Fruit fly (Drosophila melanogaster) whole organism, embryonic: ENCODE measurements around the gene goe.
A peak's percentile ranks its signal among the peaks of the same experiment; 100 is the strongest.

Experiments
- ATbp ChIP-seq: fragments of 200-800 bp; sonication (Bioruptor generic); optimal IDR thresholded peaks from 2 replicates; lab custom pipeline; 2017; ENCODE audit warnings: missing biosample characterization, mild to moderate bottlenecking, missing genetic modification characterization, missing genetic modification reagents
- CG10274 ChIP-seq: fragments of 200-800 bp; sonication (Bioruptor generic); optimal IDR thresholded peaks from 3 replicates; lab custom pipeline; 2017; ENCODE audit warnings: missing biosample characterization, mild to moderate bottlenecking, missing genetic modification characterization
- CG10321 ChIP-seq: fragments of 200-800 bp; sonication (Bioruptor generic); IDR thresholded peaks from 2 replicates; pipeline ENCODE4 v1.3.6; 2022; ENCODE audit warnings: missing biosample characterization, missing genetic modification characterization
- CG11093 ChIP-seq: fragments of 200-800 bp; sonication (Bioruptor generic); IDR thresholded peaks from 3 replicates; pipeline ENCODE4 v1.3.6; 2022; ENCODE audit warnings: missing biosample characterization, missing genetic modification characterization
- CG11247 ChIP-seq: fragments of 200-800 bp; sonication (Bioruptor generic); IDR thresholded peaks from 2 replicates; pipeline ENCODE4 v1.3.6; 2022; ENCODE audit warnings: missing biosample characterization, missing genetic modification characterization
- CG14667 ChIP-seq: fragments of 200-800 bp; sonication (Bioruptor generic); IDR thresholded peaks from 2 replicates; pipeline ENCODE4 v1.3.6; 2022; ENCODE audit warnings: missing biosample characterization, missing genetic modification characterization
- CG15269 ChIP-seq: fragments of 200-800 bp; sonication (Bioruptor generic); optimal IDR thresholded peaks from 2 replicates; lab custom pipeline; 2018; ENCODE audit warnings: missing biosample characterization, mild to moderate bottlenecking, missing genetic modification characterization, moderate library complexity
- CG15514 ChIP-seq: fragments of 200-800 bp; sonication (Bioruptor generic); optimal IDR thresholded peaks from 3 replicates; lab custom pipeline; 2017; ENCODE audit warnings: missing biosample characterization, missing genetic modification characterization, mild to moderate bottlenecking, moderate library complexity, missing genetic modification reagents
- CG17912 ChIP-seq: fragments of 200-800 bp; sonication (Bioruptor generic); optimal IDR thresholded peaks from 2 replicates; lab custom pipeline; 2018; ENCODE audit warnings: missing biosample characterization, mild to moderate bottlenecking, missing genetic modification characterization
- CG1832 ChIP-seq: fragments of 200-800 bp; sonication (Bioruptor generic); optimal IDR thresholded peaks from 2 replicates; lab custom pipeline; 2017; ENCODE audit warnings: missing biosample characterization, mild to moderate bottlenecking, missing genetic modification characterization, inconsistent platforms
- CG30403 ChIP-seq: fragments of 200-800 bp; sonication (Bioruptor generic); optimal IDR thresholded peaks from 3 replicates; lab custom pipeline; 2016; ENCODE audit warnings: missing biosample characterization, missing genetic modification characterization
- CG33213 ChIP-seq: fragments of 200-800 bp; sonication (Bioruptor generic); optimal IDR thresholded peaks from 3 replicates; lab custom pipeline; 2016; ENCODE audit warnings: missing biosample characterization, missing genetic modification characterization
- CG34422 ChIP-seq: fragments of 200-800 bp; sonication (Bioruptor generic); IDR thresholded peaks from 3 replicates; pipeline ENCODE4 v1.3.6; 2022; ENCODE audit warnings: missing biosample characterization, missing genetic modification characterization
- CG3847 ChIP-seq: fragments of 200-800 bp; sonication (Bioruptor generic); IDR thresholded peaks from 2 replicates; pipeline ENCODE4 v1.3.6; 2022; ENCODE audit warnings: missing biosample characterization, missing genetic modification characterization
- CG4707 ChIP-seq: fragments of 200-800 bp; sonication (Bioruptor generic); optimal IDR thresholded peaks from 2 replicates; lab custom pipeline; 2018; ENCODE audit warnings: missing biosample characterization, mild to moderate bottlenecking, missing genetic modification characterization, moderate library complexity
- CG6272 ChIP-seq: fragments of 200-800 bp; sonication (Bioruptor generic); IDR thresholded peaks from 2 replicates; pipeline ENCODE4 v1.3.6; 2022; ENCODE audit warnings: missing biosample characterization, missing genetic modification characterization
- CG6765 ChIP-seq: fragments of 200-800 bp; sonication (Bioruptor generic); optimal IDR thresholded peaks from 3 replicates; lab custom pipeline; 2017; ENCODE audit warnings: missing biosample characterization, mild to moderate bottlenecking, missing genetic modification characterization
- D19B ChIP-seq: fragments of 200-800 bp; sonication (Bioruptor generic); optimal IDR thresholded peaks from 2 replicates; lab custom pipeline; 2017; ENCODE audit warnings: missing biosample characterization, mild to moderate bottlenecking, missing genetic modification characterization
- E2f2 ChIP-seq: fragments of 200-800 bp; sonication (Bioruptor generic); IDR thresholded peaks from 2 replicates; pipeline ENCODE4 v1.3.6; 2022; ENCODE audit warnings: missing biosample characterization, missing genetic modification characterization
- Fer2 ChIP-seq: fragments of 200-800 bp; sonication (Bioruptor generic); optimal IDR thresholded peaks from 2 replicates; lab custom pipeline; 2018; ENCODE audit warnings: missing biosample characterization, mild to moderate bottlenecking, missing genetic modification characterization, moderate library complexity
- Hr39 ChIP-seq: fragments of >200 bp; optimal IDR thresholded peaks from 2 replicates; lab custom pipeline; 2017
- Mad ChIP-seq: fragments of 200-800 bp; sonication (Bioruptor generic); optimal IDR thresholded peaks from 2 replicates; lab custom pipeline; 2016; ENCODE audit warnings: missing biosample characterization, missing genetic modification characterization
- Opbp ChIP-seq: fragments of 200-800 bp; sonication (Bioruptor generic); IDR thresholded peaks from 3 replicates; pipeline ENCODE4 v1.3.6; 2022; ENCODE audit warnings: missing biosample characterization, missing genetic modification characterization; ENCODE audit not compliant: partially characterized antibody
- Rx ChIP-seq: fragments of 200-800 bp; sonication (Bioruptor generic); IDR thresholded peaks from 2 replicates; pipeline ENCODE4 v1.3.6; 2022; ENCODE audit warnings: missing biosample characterization, missing genetic modification characterization
- Sox100B ChIP-seq: fragments of 200-800 bp; sonication (Bioruptor generic); optimal IDR thresholded peaks from 3 replicates; lab custom pipeline; 2018; ENCODE audit warnings: missing biosample characterization, mild to moderate bottlenecking, missing genetic modification characterization
- Sry-β ChIP-seq: fragments of 200-800 bp; sonication (Bioruptor generic); optimal IDR thresholded peaks from 2 replicates; lab custom pipeline; 2018; ENCODE audit warnings: missing biosample characterization, mild to moderate bottlenecking, missing genetic modification characterization, moderate library complexity
- Sry-δ ChIP-seq: fragments of 200-800 bp; sonication (Bioruptor generic); optimal IDR thresholded peaks from 2 replicates; lab custom pipeline; 2016; ENCODE audit warnings: missing biosample characterization, missing genetic modification characterization
- Ssrp ChIP-seq: fragments of 200-800 bp; sonication (Bioruptor generic); optimal IDR thresholded peaks from 2 replicates; lab custom pipeline; 2018; ENCODE audit warnings: missing biosample characterization, mild to moderate bottlenecking, missing genetic modification characterization, moderate library complexity
- Trl ChIP-seq, 3 experiments: fragments of >200 bp in 2 of 3; fragments of 200-800 bp in 1 of 3; sonication (Bioruptor generic) in 1 of 3; optimal IDR thresholded peaks; 2 replicates in 1 of 3; 3 replicates in 2 of 3; lab custom pipeline; 2016 to 2017; ENCODE audit warnings: missing biosample characterization in 1 of 3, missing genetic modification characterization in 1 of 3
- al ChIP-seq: fragments of 200-800 bp; sonication (Bioruptor generic); IDR thresholded peaks from 2 replicates; pipeline ENCODE4 v1.3.6; 2022; ENCODE audit warnings: missing biosample characterization, missing genetic modification characterization
- ap ChIP-seq: fragments of 200-800 bp; sonication (Bioruptor generic); IDR thresholded peaks from 2 replicates; pipeline ENCODE4 v1.3.6; 2022; ENCODE audit warnings: missing biosample characterization, missing genetic modification characterization
- ash1 ChIP-seq: fragments of 200-800 bp; sonication (Bioruptor generic); optimal IDR thresholded peaks from 2 replicates; lab custom pipeline; 2018; ENCODE audit warnings: missing biosample characterization, mild to moderate bottlenecking, missing genetic modification characterization
- br ChIP-seq: fragments of >200 bp; optimal IDR thresholded peaks from 2 replicates; lab custom pipeline; 2017
- bsh ChIP-seq, 2 experiments: fragments of 200-800 bp; sonication (Bioruptor generic); optimal IDR thresholded peaks; 2 replicates each; lab custom pipeline; 2017 to 2018; ENCODE audit warnings: mild to moderate bottlenecking in 2 of 2, missing biosample characterization in 2 of 2, missing genetic modification characterization in 2 of 2, moderate library complexity in 1 of 2
- fru ChIP-seq: fragments of >200 bp; optimal IDR thresholded peaks from 2 replicates; lab custom pipeline; 2017
- gce ChIP-seq: fragments of 200-800 bp; sonication (Bioruptor generic); IDR thresholded peaks from 3 replicates; pipeline ENCODE4 v1.3.6; 2022; ENCODE audit warnings: missing biosample characterization, missing genetic modification characterization
- grn ChIP-seq: fragments of 200-800 bp; sonication (Bioruptor generic); optimal IDR thresholded peaks from 3 replicates; lab custom pipeline; 2017; ENCODE audit warnings: missing biosample characterization, missing genetic modification characterization
- ham ChIP-seq: fragments of 200-800 bp; sonication (Bioruptor generic); IDR thresholded peaks from 2 replicates; pipeline ENCODE4 v1.3.6; 2022; ENCODE audit warnings: missing biosample characterization, missing genetic modification characterization
- kni ChIP-seq: fragments of 200-800 bp; sonication (Bioruptor generic); optimal IDR thresholded peaks from 3 replicates; lab custom pipeline; 2017; ENCODE audit warnings: mild to moderate bottlenecking, missing biosample characterization, missing genetic modification reagents, missing genetic modification characterization
- lab ChIP-seq: fragments of 200-800 bp; sonication (Bioruptor generic); optimal IDR thresholded peaks from 3 replicates; lab custom pipeline; 2017; ENCODE audit warnings: missing biosample characterization, missing genetic modification characterization, mild to moderate bottlenecking, moderate library complexity, missing genetic modification reagents
- lola ChIP-seq, 3 experiments: fragments of >200 bp in 2 of 3; fragments of 200-800 bp in 1 of 3; sonication (Bioruptor generic) in 1 of 3; optimal IDR thresholded peaks; 2 replicates each; lab custom pipeline; 2017 to 2019; ENCODE audit warnings: missing biosample characterization in 3 of 3, missing genetic modification characterization in 3 of 3, mild to moderate bottlenecking in 1 of 3, moderate library complexity in 1 of 3
- mam ChIP-seq: fragments of 200-800 bp; sonication (Bioruptor generic); optimal IDR thresholded peaks from 3 replicates; lab custom pipeline; 2016; ENCODE audit warnings: missing biosample characterization, missing genetic modification characterization
- mirr ChIP-seq: fragments of 200-800 bp; sonication (Bioruptor generic); optimal IDR thresholded peaks from 3 replicates; lab custom pipeline; 2018; ENCODE audit warnings: missing biosample characterization, mild to moderate bottlenecking, missing genetic modification characterization
- nerfin-2 ChIP-seq: fragments of 200-800 bp; sonication (Bioruptor generic); IDR thresholded peaks from 2 replicates; pipeline ENCODE4 v1.3.6; 2022; ENCODE audit warnings: missing biosample characterization, missing genetic modification characterization; ENCODE audit not compliant: partially characterized antibody
- rib ChIP-seq: fragments of 200-800 bp; sonication (Bioruptor generic); IDR thresholded peaks from 2 replicates; pipeline ENCODE4 v1.3.6; 2022; ENCODE audit warnings: missing biosample characterization, missing genetic modification characterization
- stc ChIP-seq: fragments of 200-800 bp; sonication (Bioruptor generic); IDR thresholded peaks from 2 replicates; pipeline ENCODE4 v1.3.6; 2022; ENCODE audit warnings: missing biosample characterization, missing genetic modification characterization
- tll ChIP-seq, 2 experiments: fragments of 200-800 bp in 1 of 2; fragments of >200 bp in 1 of 2; sonication (Bioruptor generic) in 1 of 2; optimal IDR thresholded peaks; 2 replicates each; lab custom pipeline; 2017 to 2019; ENCODE audit warnings: missing biosample characterization in 2 of 2, missing genetic modification characterization in 2 of 2, mild to moderate bottlenecking in 1 of 2, moderate library complexity in 1 of 2
- unc-4 ChIP-seq: fragments of 200-800 bp; sonication (Bioruptor generic); IDR thresholded peaks from 2 replicates; pipeline ENCODE4 v1.3.6; 2022; ENCODE audit warnings: missing biosample characterization, missing genetic modification characterization; ENCODE audit not compliant: partially characterized antibody
- wek ChIP-seq: fragments of 200-800 bp; sonication (Bioruptor generic); optimal IDR thresholded peaks from 3 replicates; lab custom pipeline; 2018; ENCODE audit warnings: missing biosample characterization, mild to moderate bottlenecking, missing genetic modification characterization, moderate library complexity

goe gene

DNA sequence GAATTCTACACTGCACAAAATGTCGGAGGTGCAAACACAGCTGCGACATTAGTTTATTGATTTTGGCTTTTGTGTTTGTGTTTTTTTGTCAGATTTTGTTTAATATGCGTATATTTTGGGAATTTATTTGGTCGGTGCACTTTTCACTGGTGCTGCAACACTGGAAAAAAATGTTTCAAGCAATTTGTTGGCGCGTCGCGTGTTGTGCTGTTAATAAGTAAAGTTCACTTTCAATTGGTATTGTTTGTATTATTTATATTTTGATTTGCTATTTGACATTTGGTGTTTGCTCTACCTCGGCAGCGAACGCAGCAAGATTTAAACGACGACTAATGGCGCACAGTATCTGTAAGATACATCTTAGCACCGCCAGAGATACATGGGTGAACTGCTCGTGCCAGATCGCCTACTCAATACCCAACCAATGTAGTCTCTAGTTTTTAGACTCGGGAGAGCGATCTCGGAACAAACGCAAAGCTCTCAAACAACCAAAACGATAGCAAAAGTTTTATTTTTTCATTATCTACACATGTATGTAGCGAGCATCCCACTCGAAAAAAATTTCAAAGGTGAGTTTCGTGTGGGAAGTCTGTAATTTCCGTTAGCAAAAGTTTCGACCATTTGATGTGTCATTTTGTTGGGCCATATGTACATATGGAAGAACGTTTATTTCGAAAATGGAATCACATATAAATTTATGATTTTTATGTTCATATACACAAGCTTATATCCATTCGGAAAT lies 30.6 kb upstream of the goe start (continued):
- TF ChIP-seq CG14667 (GFP tag; lab: Robert Waterston, UW), result no peak
- TF ChIP-seq CG17912 (GFP tag; lab: Kevin White, UChicago), result no peak
- TF ChIP-seq tll (GFP tag; optimal IDR thresholded peaks at IDR 0.05; lab: Kevin White, UChicago), result no peak
- TF ChIP-seq CG10274 (GFP tag; lab: Kevin White, UChicago), result peak; percentile 10
- no peak for TF ChIP-seq CG6765
- TF ChIP-seq bsh (GFP tag; optimal IDR thresholded peaks at IDR 0.05; lab: Kevin White, UChicago), result peak in 1 of 2 experiments; percentile 62
- TF ChIP-seq grn, result peak; percentile 14
- TF ChIP-seq Fer2 (tag; lab: Kevin White, UChicago), result no peak
- peak; percentile 50 for TF ChIP-seq Sox100B
- no peak for TF ChIP-seq CG1832 (GFP tag; lab: Kevin White, UChicago)
- peak; percentile 53; the same call in 1 of the 3 replicates for TF ChIP-seq gce (GFP tag; lab: Robert Waterston, UW)
- TF ChIP-seq CG15514, result peak; percentile 44
- TF ChIP-seq E2f2 (GFP tag; lab: Robert Waterston, UW), result peak; percentile 23; the same call in 1 of the 2 replicates
- TF ChIP-seq ham (GFP tag; lab: Robert Waterston, UW), result no peak
- TF ChIP-seq Mad, result no peak
- no peak for TF ChIP-seq kni (GFP tag; lab: Kevin White, UChicago)
- peak; percentile 48 for TF ChIP-seq ap (GFP tag; lab: Robert Waterston, UW)
- peak; percentile 41 for TF ChIP-seq mam (GFP tag; lab: Kevin White, UChicago)
- peak; percentile 14 for TF ChIP-seq D19B
- TF ChIP-seq fru (lab: Kevin White, UChicago), result no peak
- TF ChIP-seq al (GFP tag; lab: Robert Waterston, UW), result peak; percentile 33; the same call in 1 of the 2 replicates
- TF ChIP-seq CG6272, result no peak
- no peak for TF ChIP-seq CG33213 (GFP tag; lab: Kevin White, UChicago)
- TF ChIP-seq CG15269 (tag; lab: Kevin White, UChicago), result peak; percentile 69
- TF ChIP-seq lola (GFP tag; optimal IDR thresholded peaks at IDR 0.05; lab: Kevin White, UChicago), result peak in 1 of 3 experiments; percentile 21
- TF ChIP-seq Opbp (GFP tag; lab: Robert Waterston, UW), result no peak
- TF ChIP-seq ash1 (GFP tag; lab: Kevin White, UChicago), result no peak
- peak; percentile 52; the same call in 1 of the 2 replicates for TF ChIP-seq Rx (GFP tag; lab: Robert Waterston, UW)
- TF ChIP-seq br (lab: Kevin White, UChicago), result no peak
- no peak for TF ChIP-seq Sry-β
- no peak for TF ChIP-seq CG11247 (GFP tag; lab: Robert Waterston, UW)
- TF ChIP-seq rib (GFP tag; lab: Robert Waterston, UW), result no peak
- no peak for TF ChIP-seq CG10321 (GFP tag; lab: Robert Waterston, UW)
- TF ChIP-seq mirr (GFP tag; lab: Kevin White, UChicago), result peak; percentile 45
- TF ChIP-seq lab, result peak; percentile 67
- peak; percentile 60; the same call in 1 of the 2 replicates for TF ChIP-seq stc (GFP tag; lab: Robert Waterston, UW)
- TF ChIP-seq nerfin-2 (GFP tag; lab: Robert Waterston, UW), result no peak
- TF ChIP-seq CG3847, result peak; percentile 49
- peak; percentile 62 for TF ChIP-seq CG30403 (GFP tag; lab: Kevin White, UChicago)
- TF ChIP-seq ATbp (GFP tag; lab: Kevin White, UChicago), result peak; percentile 49
- no peak for TF ChIP-seq wek (GFP tag; lab: Kevin White, UChicago)
- TF ChIP-seq Trl (optimal IDR thresholded peaks at IDR 0.05; lab: Kevin White, UChicago), result peak in 1 of 2 experiments; percentile 31
- peak; percentile 50 for TF ChIP-seq Trl (GFP tag; optimal IDR thresholded peaks at IDR 0.05; lab: Kevin White, UChicago)
- no peak for TF ChIP-seq Hr39
- TF ChIP-seq CG34422 (GFP tag; lab: Robert Waterston, UW), result peak; percentile 57
- peak; percentile 43; the same call in 1 of the 3 replicates for TF ChIP-seq CG11093 (GFP tag; lab: Robert Waterston, UW)
- TF ChIP-seq CG4707 (GFP tag; lab: Kevin White, UChicago), result no peak
- peak; percentile 42 for TF ChIP-seq Ssrp (tag; lab: Kevin White, UChicago)
- no peak for TF ChIP-seq unc-4
- TF ChIP-seq Sry-δ (GFP tag; lab: Kevin White, UChicago), result no peak
